Worm (Caenorhabditis elegans): ENCODE results near the gene F56D2.5.

F56D2.5 gene

DNA sequence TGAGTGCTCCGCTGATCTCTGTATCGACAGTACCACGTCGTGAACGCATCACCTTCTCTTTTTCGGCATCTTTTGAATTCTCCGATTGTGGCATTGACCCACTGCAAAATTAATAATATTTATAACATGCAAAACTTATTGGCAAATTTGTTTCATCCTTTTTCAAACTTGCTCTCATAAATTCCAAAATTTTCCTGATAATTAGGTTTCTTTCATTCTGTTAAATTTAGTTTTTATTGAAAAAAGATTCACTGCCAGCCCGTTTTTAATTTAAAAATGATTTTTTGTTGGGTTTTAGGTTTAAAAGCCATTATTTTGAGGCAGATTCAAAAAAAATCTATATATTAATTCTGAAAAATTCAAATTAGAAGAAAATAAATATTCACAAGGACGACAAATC, 18.7 kb upstream of the F56D2.5 start, which contains the start of gene wdr-37:
wdr-37 (minus strand) TSS at position 101 of the 400 bp plus-strand sequence.
- TF ChIP-seq zag-1 (tag; optimal IDR thresholded peaks at IDR 0.05), result no peak
- no peak for TF ChIP-seq fkh-2 (tag; optimal IDR thresholded peaks at IDR 0.05)
- no peak for TF ChIP-seq nhr-11 (tag; optimal IDR thresholded peaks at IDR 0.05)
- no peak for TF ChIP-seq fos-1 (tag; optimal IDR thresholded peaks at IDR 0.05)
- TF ChIP-seq elt-3 (tag; optimal IDR thresholded peaks at IDR 0.05), result no peak
- TF ChIP-seq eor-1 (tag; optimal IDR thresholded peaks at IDR 0.05), result no peak
- no peak for TF ChIP-seq nhr-76 (tag; optimal IDR thresholded peaks at IDR 0.05)
- TF ChIP-seq ceh-82 (tag; optimal IDR thresholded peaks at IDR 0.05), result no peak
- TF ChIP-seq skn-1 (tag; optimal IDR thresholded peaks at IDR 0.05), result no peak
- no peak for TF ChIP-seq mdl-1 (tag; optimal IDR thresholded peaks at IDR 0.05)
- no peak for TF ChIP-seq ceh-16 (tag; optimal IDR thresholded peaks at IDR 0.05)

ce11 chrIII:5595445-5595844, 14.2 kb upstream of the F56D2.5 start, which contains the start of gene ced-6:
Gene ced-6, plus strand, starts transcription at chrIII:5595771.
- TF ChIP-seq pha-4 (tag; optimal IDR thresholded peaks at IDR 0.05) (peak; percentile 41), elt-2 (tag; optimal IDR thresholded peaks at IDR 0.05) (no peak)

DNA sequence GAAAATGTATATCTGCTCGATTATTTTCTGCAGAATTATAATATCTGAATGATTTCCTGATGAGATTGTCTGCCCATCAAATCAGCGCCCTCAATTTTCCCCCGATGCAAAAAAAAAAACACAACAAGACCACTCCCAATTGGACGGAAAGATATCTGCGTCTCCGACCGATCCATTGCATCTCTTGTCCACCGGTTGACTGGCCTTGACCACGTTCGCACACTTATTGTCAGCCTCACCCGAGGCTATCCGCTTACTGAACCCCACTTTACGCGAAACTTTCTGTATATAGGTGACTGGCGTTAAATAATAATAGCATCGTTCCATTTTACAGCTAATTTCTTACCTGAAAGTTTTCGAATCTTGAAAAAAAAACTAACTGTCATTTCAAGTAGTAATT, 13.1 kb upstream of the F56D2.5 start:
- TF ChIP-seq sea-2 (GFP tag; optimal IDR thresholded peaks at IDR 0.05), result no peak
- TF ChIP-seq nhr-12 (tag; optimal IDR thresholded peaks at IDR 0.05), result no peak
- TF ChIP-seq elt-3 (tag; optimal IDR thresholded peaks at IDR 0.05), result no peak
- no peak for TF ChIP-seq fos-1 (tag; optimal IDR thresholded peaks at IDR 0.05)
- no peak for TF ChIP-seq egl-27 (tag; optimal IDR thresholded peaks at IDR 0.05)
- TF ChIP-seq hmg-11 (tag; optimal IDR thresholded peaks at IDR 0.05), result no peak
- TF ChIP-seq nfya-1 (tag; optimal IDR thresholded peaks at IDR 0.05; ENCODE audit: insufficient read depth), result peak; percentile 51
- TF ChIP-seq unc-39 (tag; optimal IDR thresholded peaks at IDR 0.05), result no peak
- no peak for TF ChIP-seq R02D3.7 (tag; optimal IDR thresholded peaks at IDR 0.05)
- TF ChIP-seq jun-1 (tag; optimal IDR thresholded peaks at IDR 0.05), result no peak
- TF ChIP-seq nhr-25 (tag; optimal IDR thresholded peaks at IDR 0.05), result peak; percentile 84
- TF ChIP-seq tbx-2 (tag; optimal IDR thresholded peaks at IDR 0.05), result no peak
- TF ChIP-seq pha-4 (tag; optimal IDR thresholded peaks at IDR 0.05), result no peak
- TF ChIP-seq ama-1 (optimal IDR thresholded peaks at IDR 0.05), result peak; percentile 47
- no peak for TF ChIP-seq mml-1 (tag; optimal IDR thresholded peaks at IDR 0.05)
- no peak for TF ChIP-seq ceh-16 (tag; optimal IDR thresholded peaks at IDR 0.05)
- no peak for TF ChIP-seq lin-15B (tag; optimal IDR thresholded peaks at IDR 0.05)
- no peak for TF ChIP-seq pqm-1 (tag; optimal IDR thresholded peaks at IDR 0.05)
- peak; percentile 33 for TF ChIP-seq nhr-23 (tag; optimal IDR thresholded peaks at IDR 0.05)
- no peak for TF ChIP-seq nhr-28 (tag; optimal IDR thresholded peaks at IDR 0.05)

- TF ChIP-seq unc-62 (GFP tag; optimal IDR thresholded peaks at IDR 0.05), result no peak
- TF ChIP-seq jun-1 (tag; optimal IDR thresholded peaks at IDR 0.05), result no peak
- no peak for TF ChIP-seq aly-2 (tag; optimal IDR thresholded peaks at IDR 0.05)
- no peak for TF ChIP-seq zag-1 (tag; optimal IDR thresholded peaks at IDR 0.05)
- no peak for TF ChIP-seq tbx-2 (tag; optimal IDR thresholded peaks at IDR 0.05)
- no peak for TF ChIP-seq nhr-237 (tag; optimal IDR thresholded peaks at IDR 0.05)
- TF ChIP-seq fkh-2 (tag; optimal IDR thresholded peaks at IDR 0.05), result no peak
- peak; percentile 85 for TF ChIP-seq pha-4 (tag; optimal IDR thresholded peaks at IDR 0.05)
- TF ChIP-seq ceh-28 (tag; optimal IDR thresholded peaks at IDR 0.05), result no peak
- TF ChIP-seq ceh-82 (tag; optimal IDR thresholded peaks at IDR 0.05), result no peak
- TF ChIP-seq fkh-10 (GFP tag; optimal IDR thresholded peaks at IDR 0.05), result no peak
- no peak for TF ChIP-seq unc-39 (tag; optimal IDR thresholded peaks at IDR 0.05)
- no peak for TF ChIP-seq sea-2 (GFP tag; optimal IDR thresholded peaks at IDR 0.05)
- TF ChIP-seq nhr-11 (tag; optimal IDR thresholded peaks at IDR 0.05), result no peak
- no peak for TF ChIP-seq ztf-4 (tag; optimal IDR thresholded peaks at IDR 0.05)
- no peak for TF ChIP-seq ztf-11 (tag; optimal IDR thresholded peaks at IDR 0.05)
- TF ChIP-seq nhr-12 (tag; optimal IDR thresholded peaks at IDR 0.05), result no peak
- peak; percentile 56 for TF ChIP-seq nhr-25 (tag; optimal IDR thresholded peaks at IDR 0.05)
- no peak for TF ChIP-seq elt-3 (tag; optimal IDR thresholded peaks at IDR 0.05)
- peak; percentile 64 for TF ChIP-seq pqm-1 (tag; optimal IDR thresholded peaks at IDR 0.05)
- no peak for TF ChIP-seq fos-1 (tag; optimal IDR thresholded peaks at IDR 0.05)
- TF ChIP-seq ama-1 (optimal IDR thresholded peaks at IDR 0.05), result no peak
- peak; percentile 24 for TF ChIP-seq egl-5 (tag; optimal IDR thresholded peaks at IDR 0.05)
- TF ChIP-seq ZK546.5 (tag; optimal IDR thresholded peaks at IDR 0.05), result no peak
- peak; percentile 20 for TF ChIP-seq hmg-11 (tag; optimal IDR thresholded peaks at IDR 0.05)
- TF ChIP-seq nhr-23 (tag; optimal IDR thresholded peaks at IDR 0.05), result peak; percentile 67
- no peak for TF ChIP-seq nhr-76 (tag; optimal IDR thresholded peaks at IDR 0.05)
- peak; percentile 96 for TF ChIP-seq lin-39 (tag; optimal IDR thresholded peaks at IDR 0.05)
- no peak for TF ChIP-seq elt-1 (tag; optimal IDR thresholded peaks at IDR 0.05)
- no peak for TF ChIP-seq mml-1 (tag; optimal IDR thresholded peaks at IDR 0.05)
- TF ChIP-seq elt-2 (tag; optimal IDR thresholded peaks at IDR 0.05), result peak; percentile 28
- TF ChIP-seq lsy-12 (tag; optimal IDR thresholded peaks at IDR 0.05), result no peak
- TF ChIP-seq snpc-4 (tag; optimal IDR thresholded peaks at IDR 0.05), result peak; percentile 67
- no peak for TF ChIP-seq nhr-77 (tag; optimal IDR thresholded peaks at IDR 0.05)
- no peak for TF ChIP-seq daf-12 (tag; optimal IDR thresholded peaks at IDR 0.05)
- TF ChIP-seq ceh-9 (tag; optimal IDR thresholded peaks at IDR 0.05), result no peak
- peak; percentile 89 for TF ChIP-seq lin-15B (tag; optimal IDR thresholded peaks at IDR 0.05)
- TF ChIP-seq ceh-16 (tag; optimal IDR thresholded peaks at IDR 0.05), result no peak
- no peak for TF ChIP-seq eor-1 (tag; optimal IDR thresholded peaks at IDR 0.05)
- peak; percentile 88 for TF ChIP-seq R02D3.7 (tag; optimal IDR thresholded peaks at IDR 0.05)
These were observed 10.5 kb upstream of the F56D2.5 start, which contains the start of the genes ddx-15 and ucr-1 for ce11 chrIII:5591668-5592149. Gene ddx-15, minus strand, starts transcription at chrIII:5591718. Gene ucr-1, plus strand, starts transcription at chrIII:5592135.
